Worm (Caenorhabditis elegans): ENCODE measurements around the gene gipc-1.

- TF ChIP-seq ztf-29 (GFP tag; IDR thresholded peaks at IDR 0.05) (no peak), T22C8.4 (GFP tag; IDR thresholded peaks at IDR 0.05) (no peak)
Measured at ce11 chrIII:4918906-4919305, 48.3 kb downstream of the gipc-1 start.
